Fruit fly (Drosophila melanogaster): ENCODE measurements around the gene CG2217.
A peak's percentile ranks its signal among the peaks of the same experiment; 100 is the strongest.

CG2217 gene

DNA sequence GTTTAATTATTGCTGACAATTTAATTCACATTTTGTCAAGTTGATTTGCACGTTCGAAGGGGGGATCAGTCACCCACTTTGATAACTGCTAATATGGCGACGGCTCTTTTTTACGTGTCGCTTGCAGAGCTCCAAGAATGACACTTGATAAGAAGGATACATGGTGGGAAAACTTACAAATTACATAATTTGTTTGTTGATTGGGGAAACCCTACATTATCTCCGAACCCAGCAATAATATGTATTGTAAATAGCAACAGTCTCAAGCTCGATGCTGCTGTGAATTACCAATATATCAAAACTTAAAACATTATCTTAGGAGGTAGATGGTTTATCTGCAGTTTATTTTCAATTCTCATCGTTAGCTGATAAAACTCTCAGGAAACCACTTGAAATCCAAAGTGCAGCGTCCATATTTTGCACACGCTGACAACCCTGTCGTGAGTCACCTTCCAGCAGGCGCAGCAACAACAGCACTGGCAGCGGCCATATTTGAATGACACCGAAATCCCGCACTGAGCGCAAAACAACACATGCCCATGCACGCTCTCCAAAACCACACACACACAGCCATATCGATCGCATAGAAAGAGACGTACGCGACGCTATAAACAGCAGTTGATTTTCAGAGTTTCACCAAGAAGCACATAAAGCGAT lies 34.4 kb downstream of the CG2217 start (continued):
- TF ChIP-seq Taf1 (GFP tag; IDR thresholded peaks at IDR 0.05) (peak; percentile 83), tgo (GFP tag; IDR thresholded peaks at IDR 0.05) (peak; percentile 89), jing (GFP tag; optimal IDR thresholded peaks at IDR 0.05) (peak; percentile 92), ara (GFP tag; IDR thresholded peaks at IDR 0.05) (peak; percentile 81), nau (GFP tag; optimal IDR thresholded peaks at IDR 0.05) (peak; percentile 96), NK7.1 (GFP tag; optimal IDR thresholded peaks at IDR 0.05) (peak; percentile 95), her (GFP tag; optimal IDR thresholded peaks at IDR 0.05) (peak; percentile 94), CG3163 (GFP tag; optimal IDR thresholded peaks at IDR 0.05) (no peak), Asciz (GFP tag; optimal IDR thresholded peaks at IDR 0.05) (peak; percentile 88), Hr3 (GFP tag; optimal IDR thresholded peaks at IDR 0.05) (peak; percentile 98), Hey (tag; optimal IDR thresholded peaks at IDR 0.05) (peak; percentile 81), Ssrp (tag; optimal IDR thresholded peaks at IDR 0.05) (peak; percentile 96), lola (GFP tag; optimal IDR thresholded peaks at IDR 0.05) (peak in 1 of 3 experiments; percentile 99), NfI (GFP tag; optimal IDR thresholded peaks at IDR 0.05) (peak; percentile 95), zen (tag; optimal IDR thresholded peaks at IDR 0.05) (peak; percentile 86), Doc3 (GFP tag; IDR thresholded peaks at IDR 0.05; ENCODE audit: partially characterized antibody) (no peak), psq (GFP tag; optimal IDR thresholded peaks at IDR 0.05) (peak; percentile 77), CG13424 (tag; optimal IDR thresholded peaks at IDR 0.05) (peak; percentile 96), CG9797 (GFP tag; optimal IDR thresholded peaks at IDR 0.05) (peak; percentile 53), gcm (GFP tag; optimal IDR thresholded peaks at IDR 0.05) (peak; percentile 87), danr (GFP tag; IDR thresholded peaks at IDR 0.05) (peak; percentile 90), mam (GFP tag; optimal IDR thresholded peaks at IDR 0.05) (peak; percentile 97), CG8478 (optimal IDR thresholded peaks at IDR 0.05) (no peak), cad (GFP tag; optimal IDR thresholded peaks at IDR 0.05) (no peak), CG42726 (GFP tag; IDR thresholded peaks at IDR 0.05; ENCODE audit: partially characterized antibody) (0 out of 2 replicates have a peak, but pooled peaks have one; percentile 21), HLHmδ (GFP tag; optimal IDR thresholded peaks at IDR 0.05) (peak; percentile 82), Mes4 (GFP tag; optimal IDR thresholded peaks at IDR 0.05) (peak; percentile 97), CG9215 (GFP tag; IDR thresholded peaks at IDR 0.05) (peak; percentile 93), pita (GFP tag; optimal IDR thresholded peaks at IDR 0.05) (no peak), Dfd (GFP tag; optimal IDR thresholded peaks at IDR 0.05) (peak in 1 of 2 experiments; percentile 79), insv (GFP tag; optimal IDR thresholded peaks at IDR 0.05) (peak; percentile 64 to 82), CG7745 (tag; optimal IDR thresholded peaks at IDR 0.05) (no peak), cg (GFP tag; optimal IDR thresholded peaks at IDR 0.05) (peak; percentile 83), prd (optimal IDR thresholded peaks at IDR 0.05) (no peak), prd (GFP tag; IDR thresholded peaks at IDR 0.05) (peak; percentile 94), Dll (GFP tag; IDR thresholded peaks at IDR 0.05; ENCODE audit: partially characterized antibody) (no peak), CG2116 (GFP tag; optimal IDR thresholded peaks at IDR 0.05) (peak; percentile 83), Drgx (GFP tag; IDR thresholded peaks at IDR 0.05) (peak; percentile 90), CG10654 (GFP tag; optimal IDR thresholded peaks at IDR 0.05) (peak; percentile 95), CG15479 (GFP tag; optimal IDR thresholded peaks at IDR 0.05) (peak; percentile 40), CG34422 (GFP tag; IDR thresholded peaks at IDR 0.05) (peak; percentile 93), CG7987 (GFP tag; optimal IDR thresholded peaks at IDR 0.05) (peak; percentile 74), CG17361 (GFP tag; IDR thresholded peaks at IDR 0.05) (peak; percentile 100), CG9932 (GFP tag; IDR thresholded peaks at IDR 0.05) (peak; percentile 90), Hr51 (GFP tag; optimal IDR thresholded peaks at IDR 0.05) (peak; percentile 95 to 97), usp (GFP tag; optimal IDR thresholded peaks at IDR 0.05) (no peak), CG18011 (GFP tag; optimal IDR thresholded peaks at IDR 0.05) (peak; percentile 88), maf-S (GFP tag; optimal IDR thresholded peaks at IDR 0.05) (peak; percentile 95), CG1602 (GFP tag; optimal IDR thresholded peaks at IDR 0.05) (peak; percentile 96), tin (GFP tag; optimal IDR thresholded peaks at IDR 0.05) (peak; percentile 97)
